Worm (Caenorhabditis elegans) whole organism, L1 larva: ENCODE results near the gene F12E12.1.
A peak's percentile ranks its signal among the peaks of the same experiment; 100 is the strongest.

Experiments used
- C04F5.9 ChIP-seq: sonication (generic microtip); optimal IDR thresholded peaks from 2 replicates; lab custom pipeline; 2016; ENCODE audit warnings: missing genetic modification characterization, missing compliant biosample characterization
- aha-1 ChIP-seq: fragments of 150-350 bp; optimal IDR thresholded peaks from 2 replicates; lab custom pipeline; 2014; ENCODE audit warnings: missing biosample characterization, missing genetic modification characterization
- ama-1 ChIP-seq: fragments of 150-350 bp; optimal IDR thresholded peaks from 2 replicates; lab custom pipeline; 2014
- blmp-1 ChIP-seq: fragments of 150-350 bp; optimal IDR thresholded peaks from 2 replicates; lab custom pipeline; 2014; ENCODE audit warnings: missing biosample characterization, missing genetic modification characterization
- ceh-63 ChIP-seq: fragments of 200-800 bp; sonication (Bioruptor generic); optimal IDR thresholded peaks from 2 replicates; lab custom pipeline; 2018; ENCODE audit warnings: mild to moderate bottlenecking, missing genetic modification characterization, missing compliant biosample characterization
- ceh-8 ChIP-seq: fragments of 200-800 bp; sonication (Bioruptor generic); optimal IDR thresholded peaks from 2 replicates; lab custom pipeline; 2018; ENCODE audit warnings: mild to moderate bottlenecking, missing genetic modification characterization, moderate library complexity, missing compliant biosample characterization
- ceh-82 ChIP-seq, 3 experiments: fragments of 150-350 bp in 1 of 3; sonication (generic microtip) in 2 of 3; optimal IDR thresholded peaks; 2 replicates each; lab custom pipeline; 2014 to 2017; ENCODE audit warnings: missing biosample characterization in 3 of 3, missing genetic modification characterization in 3 of 3
- ceh-88 ChIP-seq: fragments of 200-800 bp; sonication (Bioruptor generic); IDR thresholded peaks from 2 replicates; pipeline ENCODE4 v1.3.6; 2022; ENCODE audit warnings: missing genetic modification characterization, missing compliant biosample characterization
- ceh-90 ChIP-seq: sonication (generic microtip); optimal IDR thresholded peaks from 2 replicates; lab custom pipeline; 2016; ENCODE audit warnings: missing genetic modification characterization, missing compliant biosample characterization
- efl-1 ChIP-seq, 4 experiments: fragments of 150-350 bp; optimal IDR thresholded peaks in 3 of 4; peaks in 1 of 4; 1 replicate in 1 of 4; 2 replicates in 3 of 4; lab custom pipeline; 2014; ENCODE audit warnings: missing biosample characterization in 2 of 4, missing genetic modification characterization in 2 of 4, missing genetic modification reagents in 2 of 4
- efl-3 ChIP-seq: fragments of 200-800 bp; sonication (Bioruptor generic); optimal IDR thresholded peaks from 2 replicates; lab custom pipeline; 2018; ENCODE audit warnings: mild to moderate bottlenecking, missing genetic modification characterization, missing compliant biosample characterization
- fkh-10 ChIP-seq: sonication (generic microtip); optimal IDR thresholded peaks from 2 replicates; lab custom pipeline; 2017; ENCODE audit warnings: missing biosample characterization, missing genetic modification reagents, missing genetic modification characterization
- fkh-4 ChIP-seq: sonication (generic microtip); optimal IDR thresholded peaks from 2 replicates; lab custom pipeline; 2016; ENCODE audit warnings: missing compliant biosample characterization, missing genetic modification characterization, borderline replicate concordance
- hlh-17 ChIP-seq: fragments of 200-800 bp; sonication (Bioruptor generic); optimal IDR thresholded peaks from 2 replicates; lab custom pipeline; 2018; ENCODE audit warnings: missing genetic modification characterization, mild to moderate bottlenecking, missing compliant biosample characterization, moderate library complexity, borderline replicate concordance
- hlh-4 ChIP-seq: sonication (generic microtip); optimal IDR thresholded peaks from 2 replicates; lab custom pipeline; 2016; ENCODE audit warnings: mild to moderate bottlenecking, missing genetic modification characterization, missing compliant biosample characterization
- isw-1 ChIP-seq: fragments of 200-800 bp; sonication (Bioruptor generic); IDR thresholded peaks from 2 replicates; pipeline ENCODE4 v1.3.6; 2022; ENCODE audit warnings: missing genetic modification characterization, missing compliant biosample characterization
- jun-1 ChIP-seq: fragments of 150-350 bp; optimal IDR thresholded peaks from 2 replicates; lab custom pipeline; 2014; ENCODE audit warnings: missing biosample characterization, missing genetic modification reagents, missing genetic modification characterization
- lin-13 ChIP-seq: fragments of 150-350 bp; optimal IDR thresholded peaks from 2 replicates; lab custom pipeline; 2014; ENCODE audit warnings: missing biosample characterization, missing genetic modification reagents, missing genetic modification characterization
- lin-39 ChIP-seq: fragments of 150-350 bp; optimal IDR thresholded peaks from 2 replicates; lab custom pipeline; 2014; ENCODE audit warnings: missing biosample characterization, missing genetic modification reagents, missing genetic modification characterization
- lsy-2 ChIP-seq, 2 experiments: fragments of 150-350 bp; optimal IDR thresholded peaks; 2 replicates each; lab custom pipeline; 2014; ENCODE audit warnings: missing biosample characterization in 2 of 2, missing genetic modification characterization in 2 of 2
- mab-9 ChIP-seq: fragments of 200-800 bp; sonication (Bioruptor generic); IDR thresholded peaks from 2 replicates; pipeline ENCODE4 v1.3.6; 2022; ENCODE audit warnings: missing genetic modification reagents, missing genetic modification characterization, missing compliant biosample characterization
- nhr-28 ChIP-seq: fragments of 150-350 bp; optimal IDR thresholded peaks from 2 replicates; lab custom pipeline; 2014; ENCODE audit warnings: missing biosample characterization, missing genetic modification characterization
- nhr-71 ChIP-seq: sonication (generic microtip); optimal IDR thresholded peaks from 2 replicates; lab custom pipeline; 2016; ENCODE audit warnings: mild to moderate bottlenecking, missing genetic modification characterization, moderate library complexity, missing compliant biosample characterization
- nhr-77 ChIP-seq: fragments of 150-350 bp; optimal IDR thresholded peaks from 2 replicates; lab custom pipeline; 2014; ENCODE audit warnings: missing biosample characterization, missing genetic modification characterization
- pag-3 ChIP-seq: sonication (generic microtip); optimal IDR thresholded peaks from 2 replicates; lab custom pipeline; 2017; ENCODE audit warnings: missing genetic modification characterization, mild to moderate bottlenecking, missing compliant biosample characterization, antibody characterized with exemption, borderline replicate concordance; ENCODE audit not compliant: insufficient read depth
- pax-3 ChIP-seq: fragments of 200-800 bp; sonication (Bioruptor generic); optimal IDR thresholded peaks from 2 replicates; lab custom pipeline; 2018; ENCODE audit warnings: mild to moderate bottlenecking, missing genetic modification characterization, moderate library complexity, missing compliant biosample characterization
- sptf-1 ChIP-seq: fragments of 150-350 bp; optimal IDR thresholded peaks from 2 replicates; lab custom pipeline; 2014; ENCODE audit warnings: missing biosample characterization, missing genetic modification characterization
- tbx-2 ChIP-seq: sonication (generic microtip); optimal IDR thresholded peaks from 2 replicates; lab custom pipeline; 2016; ENCODE audit warnings: missing genetic modification characterization, missing compliant biosample characterization
- tlp-1 ChIP-seq: fragments of 150-350 bp; optimal IDR thresholded peaks from 2 replicates; lab custom pipeline; 2014; ENCODE audit warnings: missing biosample characterization, missing genetic modification characterization
- unc-130 ChIP-seq: fragments of 150-350 bp; optimal IDR thresholded peaks from 2 replicates; lab custom pipeline; 2017; ENCODE audit warnings: missing biosample characterization, missing genetic modification characterization, inconsistent platforms
- unc-30 ChIP-seq: sonication (generic microtip); optimal IDR thresholded peaks from 2 replicates; lab custom pipeline; 2017; ENCODE audit warnings: missing biosample characterization, missing genetic modification characterization
- unc-62 ChIP-seq: fragments of 150-350 bp; optimal IDR thresholded peaks from 2 replicates; lab custom pipeline; 2014; ENCODE audit warnings: missing biosample characterization, missing genetic modification reagents, missing genetic modification characterization
- unc-86 ChIP-seq: sonication (generic microtip); optimal IDR thresholded peaks from 2 replicates; lab custom pipeline; 2016; ENCODE audit warnings: missing genetic modification characterization, missing compliant biosample characterization
- unc-98 ChIP-seq: fragments of 200-800 bp; sonication (Bioruptor generic); IDR thresholded peaks from 2 replicates; pipeline ENCODE4 v1.3.6; 2022; ENCODE audit warnings: missing genetic modification characterization, missing compliant biosample characterization
- xbp-1 ChIP-seq: sonication (generic microtip); optimal IDR thresholded peaks from 2 replicates; lab custom pipeline; 2016; ENCODE audit warnings: missing genetic modification characterization, missing compliant biosample characterization
- ztf-11 ChIP-seq, 2 experiments: sonication (generic microtip); optimal IDR thresholded peaks; 2 replicates each; lab custom pipeline; 2016 to 2017; ENCODE audit warnings: missing genetic modification characterization in 2 of 2, missing biosample characterization in 1 of 2, missing compliant biosample characterization in 1 of 2
- ztf-4 ChIP-seq: fragments of 150-350 bp; optimal IDR thresholded peaks from 2 replicates; lab custom pipeline; 2014; ENCODE audit warnings: missing biosample characterization, missing genetic modification characterization

Gene F12E12.1

DNA sequence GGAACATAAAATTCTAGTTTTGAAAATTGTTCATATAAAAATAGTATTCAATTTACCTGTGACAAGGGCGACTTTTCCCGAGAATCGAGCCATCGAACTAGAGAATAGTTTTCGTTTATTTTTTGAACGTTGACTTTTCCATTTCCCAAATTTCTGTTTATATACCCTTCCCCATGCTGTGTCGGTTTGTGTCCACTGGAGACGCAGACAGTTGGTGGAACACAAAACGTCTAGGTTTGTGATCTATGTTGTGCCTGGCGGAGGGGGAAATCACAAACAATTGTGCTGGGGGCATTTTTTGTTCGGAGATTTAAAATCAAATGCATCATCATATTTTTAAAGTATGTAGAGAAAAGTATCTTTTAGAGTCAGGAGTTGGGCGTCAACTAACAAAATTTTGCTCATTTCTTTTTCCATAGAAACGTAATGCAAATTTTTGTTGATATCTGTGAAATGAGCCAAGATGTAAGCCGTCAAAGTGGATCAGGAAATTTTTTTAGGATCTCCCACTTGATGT, 2.1 kb downstream of the F12E12.1 start, which contains the start of gene nta-1 (continued):
- TF ChIP-seq tbx-2 (no peak), nhr-28 (tag; lab: Kevin White, UChicago) (no peak), xbp-1 (tag; lab: Kevin White, UChicago) (no peak), mab-9 (GFP tag; lab: Robert Waterston, UW) (no peak), lsy-2 (tag; optimal IDR thresholded peaks at IDR 0.05; lab: Kevin White, UChicago) (no peak), unc-130 (no peak), sptf-1 (tag; lab: Kevin White, UChicago) (no peak), tlp-1 (tag; lab: Kevin White, UChicago) (no peak), efl-1 (optimal IDR thresholded peaks at IDR 0.05; lab: Kevin White, UChicago) (no peak), efl-1 (GFP tag; optimal IDR thresholded peaks at IDR 0.05 in 1 of 2; lab: Kevin White, UChicago) (peak in 1 of 2 experiments; percentile 4), ceh-63 (GFP tag; lab: Kevin White, UChicago) (no peak)

DNA sequence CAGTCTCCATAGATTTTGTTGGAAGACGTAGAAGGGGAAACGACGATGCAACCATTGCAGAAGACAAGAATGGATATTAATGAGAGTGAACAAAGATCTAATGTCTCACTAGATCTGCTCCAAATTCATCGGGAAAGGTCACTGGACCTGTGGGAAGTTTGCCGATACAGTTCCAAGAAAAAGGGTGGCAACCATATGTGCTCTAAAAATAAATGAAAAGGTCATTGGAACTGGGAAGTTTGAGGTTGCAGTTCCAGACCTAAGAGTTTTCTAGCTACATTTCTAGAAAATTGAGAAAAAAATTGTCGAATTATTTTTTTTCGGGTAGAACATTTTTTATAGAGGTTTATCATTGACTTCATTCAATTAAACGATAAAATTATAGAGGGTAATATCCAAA, 5.7 kb downstream of the F12E12.1 start, which contains the start of gene fbxb-92:
Gene fbxb-92, minus strand, starts transcription at position 101 of the 400 bp plus-strand sequence.
- TF ChIP-seq pag-3 (tag; lab: Kevin White, UChicago) (no peak), jun-1 (tag; lab: Kevin White, UChicago) (no peak)
- TF ChIP-seq, all 84 proteins: peak for 0

DNA sequence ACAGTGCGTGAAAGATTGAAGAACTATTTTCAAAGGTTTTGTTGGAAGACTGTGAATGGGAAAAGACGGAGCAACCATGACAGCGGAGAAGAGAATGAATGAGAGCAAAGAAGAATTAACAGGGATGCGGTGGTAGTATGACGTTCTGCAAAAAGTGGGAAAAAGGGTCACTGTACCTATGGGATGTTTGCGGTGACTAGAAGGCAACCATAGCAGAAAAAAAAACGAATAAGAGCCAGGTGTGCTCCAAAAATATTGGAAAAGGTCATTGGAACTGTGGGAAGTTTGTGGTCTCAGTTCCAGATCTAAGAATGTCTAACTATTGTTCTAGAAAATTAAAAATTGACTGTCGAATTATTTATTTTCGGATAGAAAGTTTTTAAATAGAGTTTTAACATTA, 7.0 kb downstream of the F12E12.1 start, which contains the start of gene fbxb-90:
Gene fbxb-90, minus strand, starts transcription at position 101 of the 400 bp plus-strand sequence.
- TF ChIP-seq ztf-11 (tag; optimal IDR thresholded peaks at IDR 0.05; lab: Kevin White, UChicago) (no peak), nhr-71 (tag; lab: Kevin White, UChicago) (no peak), blmp-1 (tag; lab: Kevin White, UChicago) (no peak), unc-62 (GFP tag; lab: Kevin White, UChicago) (no peak), unc-98 (GFP tag; lab: Robert Waterston, UW) (no peak), nhr-77 (tag; lab: Kevin White, UChicago) (no peak), efl-3 (GFP tag; lab: Kevin White, UChicago) (no peak), unc-86 (no peak), unc-30 (no peak), ceh-82 (tag; optimal IDR thresholded peaks at IDR 0.05; lab: Kevin White, UChicago) (no peak), ama-1 (lab: Kevin White, UChicago) (no peak), C04F5.9 (no peak)

DNA sequence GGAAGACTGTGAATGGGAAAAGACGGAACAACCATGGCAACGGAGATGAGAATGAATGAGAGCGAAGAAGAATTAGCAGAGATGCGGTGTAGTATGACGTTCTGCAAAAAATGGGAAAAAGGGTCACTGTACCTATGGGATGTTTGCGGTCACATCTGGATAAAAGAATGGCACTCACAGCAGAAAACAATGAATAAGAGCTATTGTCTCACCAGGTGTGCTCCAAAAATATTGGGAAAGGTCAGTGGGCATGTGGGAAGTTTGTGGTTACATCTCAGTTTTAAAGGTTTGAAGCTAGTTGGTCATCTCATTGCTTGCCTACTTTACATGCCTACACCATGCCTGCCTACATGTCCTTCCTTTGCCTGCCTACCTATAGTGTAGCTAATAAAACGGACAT, 9.0 kb downstream of the F12E12.1 start, which contains the start of gene fbxb-91:
Gene fbxb-91, minus strand, starts transcription at position 101 of the 400 bp plus-strand sequence.
- TF ChIP-seq sptf-1 (tag; lab: Kevin White, UChicago) (no peak), isw-1 (GFP tag; lab: Robert Waterston, UW) (no peak), fkh-4 (tag; lab: Kevin White, UChicago) (no peak)
- TF ChIP-seq, all 84 proteins: peak for 0

DNA sequence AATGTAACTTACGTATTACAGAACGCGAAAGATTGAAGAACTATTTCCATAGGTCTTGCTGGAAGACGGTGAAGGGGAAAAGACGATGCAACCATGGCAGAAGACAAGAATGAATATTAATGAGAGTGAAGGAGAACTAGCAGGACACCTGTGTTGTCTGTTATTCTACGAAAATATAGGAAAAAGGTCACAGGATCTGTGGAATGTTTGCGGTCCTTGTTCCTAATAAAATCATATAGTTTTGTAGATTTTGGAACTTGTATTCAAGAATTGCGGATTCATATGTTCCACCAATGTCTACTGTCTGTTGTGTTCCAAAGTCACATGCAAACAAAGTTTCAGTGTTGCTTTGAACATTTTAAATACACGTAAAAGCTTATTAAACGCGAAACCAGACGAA, 10.5 kb downstream of the F12E12.1 start, which contains the start of gene sdz-11:
Gene sdz-11, minus strand, starts transcription at position 101 of the 400 bp plus-strand sequence.
- no peak for TF ChIP-seq nhr-71 (tag; lab: Kevin White, UChicago)
- TF ChIP-seq ztf-4 (tag; lab: Kevin White, UChicago), result no peak
- no peak for TF ChIP-seq lin-39
- TF ChIP-seq hlh-17, result no peak
- no peak for TF ChIP-seq ceh-8
- no peak for TF ChIP-seq efl-1 (optimal IDR thresholded peaks at IDR 0.05; lab: Kevin White, UChicago)
- TF ChIP-seq efl-1 (GFP tag; optimal IDR thresholded peaks at IDR 0.05 in 1 of 2; lab: Kevin White, UChicago), result no peak
- no peak for TF ChIP-seq aha-1 (tag; lab: Kevin White, UChicago)
- no peak for TF ChIP-seq fkh-10 (GFP tag; lab: Kevin White, UChicago)
- no peak for TF ChIP-seq hlh-4 (tag; lab: Kevin White, UChicago)
- TF ChIP-seq ceh-88, result no peak
- no peak for TF ChIP-seq unc-86
- no peak for TF ChIP-seq ceh-90
- TF ChIP-seq ceh-63 (GFP tag; lab: Kevin White, UChicago), result no peak
- no peak for TF ChIP-seq pax-3 (tag; lab: Kevin White, UChicago)
- no peak for TF ChIP-seq lin-13 (GFP tag; lab: Kevin White, UChicago)
